Fruit fly (Drosophila melanogaster) whole organism, pupa: ENCODE results near the gene CG46467.

ENCODE experiments used
- CG10348 ChIP-seq: fragments of 200-800 bp; sonication (Bioruptor generic); IDR thresholded peaks from 2 replicates; pipeline ENCODE4 v1.3.6; 2022; ENCODE audit warnings: missing biosample characterization, missing genetic modification characterization
- CG12605 ChIP-seq: fragments of 200-800 bp; sonication (Bioruptor generic); IDR thresholded peaks from 2 replicates; pipeline ENCODE4 v1.3.6; 2022; ENCODE audit warnings: missing biosample characterization, missing genetic modification characterization
- CG13204 ChIP-seq: fragments of 200-800 bp; sonication (Bioruptor generic); optimal IDR thresholded peaks from 2 replicates; lab custom pipeline; 2018; ENCODE audit warnings: missing biosample characterization, mild to moderate bottlenecking, missing genetic modification characterization, moderate library complexity
- CG14655 ChIP-seq: fragments of 200-800 bp; sonication (Bioruptor generic); optimal IDR thresholded peaks from 3 replicates; lab custom pipeline; 2017; ENCODE audit warnings: mild to moderate bottlenecking, missing biosample characterization, missing genetic modification reagents, missing genetic modification characterization
- CG15710 ChIP-seq: fragments of 200-800 bp; sonication (Bioruptor generic); optimal IDR thresholded peaks from 2 replicates; lab custom pipeline; 2018; ENCODE audit warnings: missing biosample characterization, mild to moderate bottlenecking, missing genetic modification characterization, moderate library complexity
- CG17806 ChIP-seq: fragments of 200-800 bp; sonication (Bioruptor generic); optimal IDR thresholded peaks from 2 replicates; lab custom pipeline; 2018; ENCODE audit warnings: missing biosample characterization, mild to moderate bottlenecking, missing genetic modification characterization, moderate library complexity
- CG32121 ChIP-seq: fragments of 200-800 bp; sonication (Bioruptor generic); IDR thresholded peaks from 2 replicates; pipeline ENCODE4 v1.3.6; 2022; ENCODE audit warnings: missing biosample characterization, missing genetic modification characterization
- CG34367 ChIP-seq: fragments of 200-800 bp; sonication (Bioruptor generic); optimal IDR thresholded peaks from 2 replicates; lab custom pipeline; 2018; ENCODE audit warnings: missing biosample characterization, mild to moderate bottlenecking, missing genetic modification characterization
- CG4496 ChIP-seq: fragments of 200-800 bp; sonication (Bioruptor generic); IDR thresholded peaks from 3 replicates; pipeline ENCODE4 v1.3.6; 2022; ENCODE audit warnings: missing biosample characterization, missing genetic modification characterization
- CG8159 ChIP-seq: fragments of 200-800 bp; sonication (Bioruptor generic); optimal IDR thresholded peaks from 3 replicates; lab custom pipeline; 2018; ENCODE audit warnings: missing biosample characterization, mild to moderate bottlenecking, missing genetic modification characterization, moderate library complexity
- CG8301 ChIP-seq: fragments of 200-800 bp; sonication (Bioruptor generic); optimal IDR thresholded peaks from 2 replicates; lab custom pipeline; 2018; ENCODE audit warnings: missing biosample characterization, mild to moderate bottlenecking, missing genetic modification characterization
- CG9948 ChIP-seq: fragments of 200-800 bp; sonication (Bioruptor generic); optimal IDR thresholded peaks from 2 replicates; lab custom pipeline; 2018; ENCODE audit warnings: missing biosample characterization, mild to moderate bottlenecking, missing genetic modification characterization, moderate library complexity
- D1 ChIP-seq: fragments of 200-800 bp; sonication (Bioruptor generic); optimal IDR thresholded peaks from 2 replicates; lab custom pipeline; 2018; ENCODE audit warnings: missing biosample characterization, mild to moderate bottlenecking, missing genetic modification characterization, moderate library complexity
- EcR ChIP-seq: fragments of 200-800 bp; sonication (Bioruptor generic); optimal IDR thresholded peaks from 3 replicates; lab custom pipeline; 2019; ENCODE audit warnings: missing biosample characterization, missing genetic modification characterization, mild to moderate bottlenecking, moderate library complexity, missing genetic modification reagents
- Ets98B ChIP-seq: fragments of 200-800 bp; sonication (Bioruptor generic); IDR thresholded peaks from 2 replicates; pipeline ENCODE4 v1.3.6; 2022; ENCODE audit warnings: missing biosample characterization, missing genetic modification characterization
- Pif1A ChIP-seq: fragments of 200-800 bp; sonication (Bioruptor generic); optimal IDR thresholded peaks from 3 replicates; lab custom pipeline; 2016; ENCODE audit warnings: missing biosample characterization, missing genetic modification characterization
- Pif1B ChIP-seq: fragments of 200-800 bp; sonication (Bioruptor generic); optimal IDR thresholded peaks from 3 replicates; lab custom pipeline; 2016; ENCODE audit warnings: missing biosample characterization, missing genetic modification characterization
- Snoo ChIP-seq: fragments of 200-800 bp; sonication (Bioruptor generic); optimal IDR thresholded peaks from 3 replicates; lab custom pipeline; 2017; ENCODE audit warnings: missing biosample characterization, mild to moderate bottlenecking, missing genetic modification characterization, inconsistent platforms
- fd96Ca ChIP-seq: fragments of 200-800 bp; sonication (Bioruptor generic); IDR thresholded peaks from 3 replicates; pipeline ENCODE4 v1.3.6; 2022; ENCODE audit warnings: missing biosample characterization, missing genetic modification characterization
- gl ChIP-seq: fragments of 200-800 bp; sonication (Bioruptor generic); optimal IDR thresholded peaks from 2 replicates; lab custom pipeline; 2018; ENCODE audit warnings: missing biosample characterization, mild to moderate bottlenecking, missing genetic modification characterization
- rn ChIP-seq: fragments of 200-800 bp; sonication (Bioruptor generic); IDR thresholded peaks from 2 replicates; pipeline ENCODE4 v1.3.6; 2022; ENCODE audit warnings: missing biosample characterization, missing genetic modification characterization

The CG46467 gene

DNA sequence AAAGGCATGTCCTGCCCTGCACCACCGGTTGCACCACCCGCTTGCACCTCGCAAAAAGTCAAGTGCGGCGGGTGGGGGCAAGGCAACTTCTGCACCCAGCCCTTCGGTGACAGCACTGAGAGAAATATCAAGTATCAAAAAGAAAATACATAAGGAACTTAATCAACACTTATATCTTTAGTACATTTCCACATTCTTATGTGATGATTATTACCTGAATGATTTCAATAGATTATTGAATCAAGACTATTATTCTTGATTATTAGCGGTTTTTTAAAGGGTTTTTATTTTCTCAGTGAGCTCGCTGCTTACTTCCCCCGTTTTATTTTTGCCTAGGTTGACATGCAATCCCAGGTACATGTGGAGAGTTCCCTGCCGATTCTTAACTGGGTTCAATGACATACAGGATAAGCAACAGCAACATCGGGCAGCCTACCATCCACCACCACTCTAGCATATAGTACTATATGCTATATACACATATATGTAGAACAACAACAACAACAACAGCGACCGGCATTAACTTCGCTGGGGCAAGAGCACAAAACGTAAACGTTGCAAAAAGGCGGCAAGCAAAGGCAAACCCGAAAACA is 91.7 kb downstream of the CG46467 start:
- TF ChIP-seq Ets98B (GFP tag; lab: Robert Waterston, UW) (no peak), CG12605 (GFP tag; lab: Robert Waterston, UW) (peak; percentile 52), CG8159 (peak; percentile 93), CG9948 (tag; lab: Kevin White, UChicago) (peak; percentile 88), CG14655 (peak; percentile 69), rn (GFP tag; lab: Robert Waterston, UW) (no peak), Pif1B (GFP tag; lab: Kevin White, UChicago) (peak; percentile 38), D1 (tag; lab: Kevin White, UChicago) (peak; percentile 76), fd96Ca (GFP tag; lab: Robert Waterston, UW) (0 out of 3 replicates have a peak, but pooled peaks have one; percentile 10), CG10348 (GFP tag; lab: Robert Waterston, UW) (no peak), gl (tag; lab: Kevin White, UChicago) (peak; percentile 63), Snoo (tag; lab: Kevin White, UChicago) (peak; percentile 20), Pif1A (GFP tag; lab: Kevin White, UChicago) (peak; percentile 49), CG34367 (tag; lab: Kevin White, UChicago) (peak; percentile 87), CG15710 (tag; lab: Kevin White, UChicago) (peak; percentile 88), CG13204 (peak; percentile 33), CG32121 (GFP tag; lab: Robert Waterston, UW) (peak; percentile 13; the same call in 1 of the 2 replicates), CG17806 (tag; lab: Kevin White, UChicago) (peak; percentile 88), CG4496 (GFP tag; lab: Robert Waterston, UW) (peak; percentile 42; the same call in 1 of the 3 replicates), EcR (GFP tag; lab: Kevin White, UChicago) (peak; percentile 91), CG8301 (tag; lab: Kevin White, UChicago) (peak; percentile 68)

DNA sequence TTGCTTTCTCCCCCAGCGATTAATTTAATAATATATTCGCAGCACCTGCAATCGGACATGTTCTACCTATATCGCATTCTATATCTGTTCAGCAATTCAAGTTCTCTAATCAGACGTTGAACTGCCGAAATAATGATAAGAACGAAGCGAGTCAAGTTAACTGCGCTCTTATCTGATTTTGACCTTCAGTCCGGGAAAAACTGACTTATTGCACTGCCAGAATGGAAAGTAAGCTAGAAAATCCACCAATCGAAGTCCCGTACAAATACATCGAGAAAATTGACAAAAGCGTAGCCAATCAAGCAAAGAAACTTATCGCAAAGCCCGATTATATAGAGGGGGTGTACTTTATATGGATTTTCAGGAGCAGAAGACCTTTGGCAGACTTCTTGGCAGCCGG is 93.8 kb downstream of the CG46467 start:
- TF ChIP-seq EcR (GFP tag; lab: Kevin White, UChicago), result no peak
- TF ChIP-seq Pif1B (GFP tag; lab: Kevin White, UChicago), result no peak
- TF ChIP-seq Ets98B (GFP tag; lab: Robert Waterston, UW), result no peak
- TF ChIP-seq gl (tag; lab: Kevin White, UChicago), result no peak
- TF ChIP-seq CG10348 (GFP tag; lab: Robert Waterston, UW), result no peak
- no peak for TF ChIP-seq CG32121 (GFP tag; lab: Robert Waterston, UW)
- no peak for TF ChIP-seq rn (GFP tag; lab: Robert Waterston, UW)

DNA sequence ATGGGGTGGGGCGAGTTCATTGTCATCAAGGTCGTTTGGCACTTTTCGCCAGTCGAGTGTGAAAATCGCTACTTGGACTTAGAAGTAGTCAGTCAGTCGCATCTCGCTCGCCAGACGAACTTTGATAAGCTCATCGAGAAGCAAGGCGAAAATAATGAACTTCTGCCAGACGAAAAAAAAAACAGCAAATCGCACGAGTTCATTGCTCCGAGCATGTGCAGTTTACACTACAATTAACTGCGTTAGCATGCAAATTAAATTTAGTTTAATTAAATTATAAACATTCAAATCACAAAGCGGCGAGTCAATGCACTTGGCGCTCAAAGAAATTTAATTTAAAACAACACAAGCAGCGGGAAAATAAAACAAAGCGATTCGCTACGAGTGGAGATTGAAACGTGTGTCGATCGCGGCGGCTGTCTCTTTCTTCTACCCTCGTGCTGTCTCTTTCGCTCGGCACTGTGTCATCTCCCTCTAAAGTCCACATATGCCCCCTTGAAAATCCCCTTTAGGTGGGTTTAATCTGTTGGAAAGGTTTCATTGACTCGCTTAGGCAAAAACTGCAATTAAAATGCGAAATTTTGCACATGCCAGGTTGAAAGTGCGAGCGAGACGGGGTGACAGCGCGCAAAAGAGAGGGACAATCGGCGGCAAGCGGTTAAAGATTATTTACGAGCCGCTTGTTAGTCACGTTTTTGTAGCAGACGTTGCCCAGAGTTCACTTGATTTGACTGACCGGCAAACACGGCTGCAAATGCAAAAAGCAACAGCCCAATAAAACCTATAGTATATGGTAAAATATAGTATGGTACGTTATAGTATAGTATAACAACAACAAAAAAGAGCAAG is 94.6 kb downstream of the CG46467 start:
- TF ChIP-seq Snoo (tag; lab: Kevin White, UChicago), result peak; percentile 10
- peak; percentile 77 for TF ChIP-seq EcR (GFP tag; lab: Kevin White, UChicago)
- no peak for TF ChIP-seq CG8159

DNA sequence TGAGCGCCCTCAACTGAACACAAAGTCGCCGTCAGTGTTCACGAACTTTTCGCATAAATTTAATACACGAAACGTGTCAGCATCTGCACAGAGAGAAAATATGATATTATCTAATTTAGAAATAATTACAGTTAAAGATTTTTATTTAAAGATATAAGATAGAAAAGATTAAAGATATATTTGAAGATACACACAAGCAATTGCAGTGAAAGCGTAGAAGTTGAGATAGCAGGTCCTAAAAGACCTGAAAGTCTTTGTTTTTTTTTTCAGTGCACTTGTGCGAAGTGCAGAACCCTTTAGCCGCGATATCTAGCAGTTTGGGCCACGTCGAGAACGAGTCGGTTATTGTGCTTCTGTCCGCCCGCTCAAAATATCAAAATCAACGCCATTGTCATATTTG is 103.0 kb downstream of the CG46467 start:
- TF ChIP-seq CG13204 (no peak), Snoo (tag; lab: Kevin White, UChicago) (no peak), CG32121 (GFP tag; lab: Robert Waterston, UW) (no peak), CG17806 (tag; lab: Kevin White, UChicago) (no peak), gl (tag; lab: Kevin White, UChicago) (no peak), CG8301 (tag; lab: Kevin White, UChicago) (no peak), CG14655 (no peak), CG8159 (no peak), Pif1A (GFP tag; lab: Kevin White, UChicago) (no peak), D1 (tag; lab: Kevin White, UChicago) (no peak), fd96Ca (GFP tag; lab: Robert Waterston, UW) (no peak), CG34367 (tag; lab: Kevin White, UChicago) (no peak), CG15710 (tag; lab: Kevin White, UChicago) (no peak), CG9948 (tag; lab: Kevin White, UChicago) (no peak), Pif1B (GFP tag; lab: Kevin White, UChicago) (no peak), CG4496 (GFP tag; lab: Robert Waterston, UW) (no peak; the same call in 2 of the 3 replicates), CG12605 (GFP tag; lab: Robert Waterston, UW) (no peak), rn (GFP tag; lab: Robert Waterston, UW) (no peak), EcR (GFP tag; lab: Kevin White, UChicago) (no peak)

DNA sequence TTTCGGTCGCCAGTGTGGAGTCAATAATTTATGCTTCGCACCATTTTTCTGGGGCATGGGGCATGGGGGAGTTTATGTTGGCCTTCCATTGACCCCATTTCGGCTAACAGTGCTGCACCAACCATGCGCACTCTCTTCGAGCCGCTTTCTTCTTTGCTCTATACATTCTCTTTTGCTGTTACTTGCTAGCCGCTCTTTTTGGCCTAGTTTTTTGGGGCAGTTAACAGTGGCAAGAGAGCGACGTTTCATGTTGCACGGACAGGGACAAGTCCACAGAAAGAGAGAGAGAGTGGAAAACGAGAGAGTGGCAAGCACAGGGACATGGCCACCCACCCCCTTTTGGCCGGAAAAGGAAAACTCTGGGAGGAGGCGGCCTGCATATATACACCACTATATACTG is 104.5 kb downstream of the CG46467 start:
- no peak for TF ChIP-seq Pif1B (GFP tag; lab: Kevin White, UChicago)
